Worm (Caenorhabditis elegans) whole organism, late embryonic: ENCODE measurements around the gene Y17G7B.22.

Experiments
- F13H6.1 ChIP-seq: sonication (generic microtip); optimal IDR thresholded peaks from 2 replicates; lab custom pipeline; 2016; ENCODE audit warnings: missing genetic modification characterization, missing compliant biosample characterization
- ama-1 ChIP-seq: fragments of 150-350 bp; optimal IDR thresholded peaks from 2 replicates; lab custom pipeline; 2014
- ceh-14 ChIP-seq: sonication (generic microtip); optimal IDR thresholded peaks from 2 replicates; lab custom pipeline; 2016; ENCODE audit warnings: missing genotype, missing genetic modification characterization, missing compliant biosample characterization
- ceh-30 ChIP-seq: fragments of 150-350 bp; optimal IDR thresholded peaks from 2 replicates; lab custom pipeline; 2014; ENCODE audit warnings: missing biosample characterization, missing genetic modification characterization
- ceh-31 ChIP-seq: sonication (generic microtip); optimal IDR thresholded peaks from 2 replicates; lab custom pipeline; 2016; ENCODE audit warnings: missing genetic modification characterization, missing compliant biosample characterization
- fkh-10 ChIP-seq: fragments of 150-350 bp; optimal IDR thresholded peaks from 2 replicates; lab custom pipeline; 2014; ENCODE audit warnings: missing biosample characterization, missing genetic modification reagents, missing genetic modification characterization
- hlh-30 ChIP-seq: sonication (generic microtip); optimal IDR thresholded peaks from 2 replicates; lab custom pipeline; 2017; ENCODE audit warnings: antibody characterized with exemption, missing genetic modification characterization, missing compliant biosample characterization; ENCODE audit not compliant: insufficient read depth
- mec-3 ChIP-seq: sonication (generic microtip); optimal IDR thresholded peaks from 2 replicates; lab custom pipeline; 2016; ENCODE audit warnings: borderline replicate concordance, missing genetic modification characterization, missing compliant biosample characterization
- nfya-1 ChIP-seq: sonication (generic microtip); optimal IDR thresholded peaks from 2 replicates; lab custom pipeline; 2017; ENCODE audit warnings: missing genetic modification characterization, mild to moderate bottlenecking, missing compliant biosample characterization, antibody characterized with exemption, moderate library complexity
- pag-3 ChIP-seq: sonication (generic microtip); optimal IDR thresholded peaks from 2 replicates; lab custom pipeline; 2016; ENCODE audit warnings: missing compliant biosample characterization, missing genetic modification characterization, borderline replicate concordance
- pat-9 ChIP-seq: fragments of 200-800 bp; sonication (Bioruptor generic); optimal IDR thresholded peaks from 2 replicates; lab custom pipeline; 2018; ENCODE audit warnings: mild to moderate bottlenecking, missing genetic modification characterization, moderate library complexity, missing compliant biosample characterization
- pqm-1 ChIP-seq: sonication (generic microtip); optimal IDR thresholded peaks from 2 replicates; lab custom pipeline; 2016; ENCODE audit warnings: missing genetic modification characterization, missing compliant biosample characterization
- rnt-1 ChIP-seq: sonication (generic microtip); optimal IDR thresholded peaks from 2 replicates; lab custom pipeline; 2016; ENCODE audit warnings: missing genetic modification characterization, missing compliant biosample characterization
- tbx-2 ChIP-seq: sonication (generic microtip); optimal IDR thresholded peaks from 2 replicates; lab custom pipeline; 2016; ENCODE audit warnings: missing genetic modification characterization, missing compliant biosample characterization

- TF ChIP-seq fkh-10 (GFP tag; lab: Kevin White, UChicago) (no peak), pqm-1 (no peak), ama-1 (lab: Kevin White, UChicago) (no peak), rnt-1 (tag; lab: Kevin White, UChicago) (no peak), nfya-1 (tag; lab: Kevin White, UChicago) (no peak), pag-3 (no peak), tbx-2 (no peak), ceh-31 (tag; lab: Kevin White, UChicago) (no peak), mec-3 (tag; lab: Kevin White, UChicago) (no peak), F13H6.1 (tag; lab: Kevin White, UChicago) (no peak), hlh-30 (tag; lab: Kevin White, UChicago) (no peak), pat-9 (no peak), ceh-14 (no peak), ceh-30 (tag; lab: Kevin White, UChicago) (no peak)
Observed at ce11 chrII:12054558-12054957, 13.3 kb upstream of the Y17G7B.22 start.
